Fruit fly (Drosophila melanogaster) whole organism, embryonic: ENCODE data around the gene CG15803.

Source experiments
- Atf-2 ChIP-seq: fragments of 200-800 bp; sonication (Bioruptor generic); optimal IDR thresholded peaks from 2 replicates; lab custom pipeline; 2016; ENCODE audit warnings: missing biosample characterization, missing genetic modification characterization
- Bgb ChIP-seq: fragments of 200-800 bp; sonication (Bioruptor generic); IDR thresholded peaks from 2 replicates; pipeline ENCODE4 v1.3.6; 2022; ENCODE audit warnings: missing biosample characterization, missing genetic modification characterization; ENCODE audit not compliant: partially characterized antibody
- Bteb2 ChIP-seq: fragments of 200-800 bp; sonication (Bioruptor generic); optimal IDR thresholded peaks from 2 replicates; lab custom pipeline; 2016; ENCODE audit warnings: missing biosample characterization, missing genetic modification characterization
- CG10147 ChIP-seq: fragments of 200-800 bp; sonication (Bioruptor generic); optimal IDR thresholded peaks from 2 replicates; lab custom pipeline; 2019; ENCODE audit warnings: missing biosample characterization, mild to moderate bottlenecking, missing genetic modification characterization, moderate library complexity
- CG11398 ChIP-seq: fragments of 200-800 bp; sonication (Bioruptor generic); optimal IDR thresholded peaks from 2 replicates; lab custom pipeline; 2016; ENCODE audit warnings: missing biosample characterization, missing genetic modification characterization
- CG12219 ChIP-seq: fragments of 200-800 bp; sonication (Bioruptor generic); optimal IDR thresholded peaks from 3 replicates; lab custom pipeline; 2018; ENCODE audit warnings: missing biosample characterization, mild to moderate bottlenecking, missing genetic modification characterization
- CG12299 ChIP-seq: fragments of 200-800 bp; sonication (Bioruptor generic); optimal IDR thresholded peaks from 2 replicates; lab custom pipeline; 2018; ENCODE audit warnings: missing biosample characterization, mild to moderate bottlenecking, missing genetic modification characterization
- CG13775 ChIP-seq: fragments of 200-800 bp; sonication (Bioruptor generic); optimal IDR thresholded peaks from 3 replicates; lab custom pipeline; 2017; ENCODE audit warnings: missing biosample characterization, mild to moderate bottlenecking, missing genetic modification characterization
- CG14050 ChIP-seq: fragments of 200-800 bp; sonication (Bioruptor generic); IDR thresholded peaks from 3 replicates; pipeline ENCODE4 v1.3.6; 2022; ENCODE audit warnings: missing biosample characterization, missing genetic modification characterization
- CG17359 ChIP-seq: fragments of 200-800 bp; sonication (Bioruptor generic); optimal IDR thresholded peaks from 3 replicates; lab custom pipeline; 2018; ENCODE audit warnings: missing biosample characterization, mild to moderate bottlenecking, missing genetic modification characterization, moderate library complexity
- CG17912 ChIP-seq: fragments of 200-800 bp; sonication (Bioruptor generic); optimal IDR thresholded peaks from 2 replicates; lab custom pipeline; 2018; ENCODE audit warnings: missing biosample characterization, mild to moderate bottlenecking, missing genetic modification characterization
- CG18476 ChIP-seq: fragments of 200-800 bp; sonication (Bioruptor generic); optimal IDR thresholded peaks from 2 replicates; lab custom pipeline; 2016; ENCODE audit warnings: missing biosample characterization, mild to moderate bottlenecking, missing genetic modification characterization
- CG18599 ChIP-seq: fragments of 200-800 bp; sonication (Bioruptor generic); optimal IDR thresholded peaks from 3 replicates; lab custom pipeline; 2017; ENCODE audit warnings: missing biosample characterization, missing genetic modification characterization, mild to moderate bottlenecking, moderate library complexity, missing genetic modification reagents
- CG30403 ChIP-seq: fragments of 200-800 bp; sonication (Bioruptor generic); optimal IDR thresholded peaks from 3 replicates; lab custom pipeline; 2016; ENCODE audit warnings: missing biosample characterization, missing genetic modification characterization
- CG3995 ChIP-seq: fragments of 200-800 bp; sonication (Bioruptor generic); optimal IDR thresholded peaks from 3 replicates; lab custom pipeline; 2016; ENCODE audit warnings: missing biosample characterization, missing genetic modification characterization
- CG4404 ChIP-seq: fragments of 200-800 bp; sonication (Bioruptor generic); IDR thresholded peaks from 2 replicates; pipeline ENCODE4 v1.3.6; 2022; ENCODE audit warnings: missing biosample characterization, missing genetic modification characterization
- CG6854 ChIP-seq: fragments of 200-800 bp; sonication (Bioruptor generic); optimal IDR thresholded peaks from 3 replicates; lab custom pipeline; 2017; ENCODE audit warnings: missing biosample characterization, mild to moderate bottlenecking, missing genetic modification characterization
- CG7556 ChIP-seq: fragments of 200-800 bp; sonication (Bioruptor generic); optimal IDR thresholded peaks from 2 replicates; lab custom pipeline; 2017; ENCODE audit warnings: missing biosample characterization, mild to moderate bottlenecking, missing genetic modification characterization
- CG7963 ChIP-seq: fragments of 200-800 bp; sonication (Bioruptor generic); IDR thresholded peaks from 3 replicates; pipeline ENCODE4 v1.3.6; 2022; ENCODE audit warnings: missing biosample characterization, missing genetic modification characterization; ENCODE audit not compliant: partially characterized antibody
- CG7987 ChIP-seq: fragments of 200-800 bp; sonication (Bioruptor generic); optimal IDR thresholded peaks from 2 replicates; lab custom pipeline; 2018; ENCODE audit warnings: missing biosample characterization, mild to moderate bottlenecking, missing genetic modification characterization, moderate library complexity
- CG9817 ChIP-seq: fragments of 200-800 bp; sonication (Bioruptor generic); optimal IDR thresholded peaks from 2 replicates; lab custom pipeline; 2018; ENCODE audit warnings: missing biosample characterization, mild to moderate bottlenecking, missing genetic modification characterization, moderate library complexity
- Deaf1 ChIP-seq: fragments of 200-800 bp; optimal IDR thresholded peaks from 3 replicates; lab custom pipeline; 2019; ENCODE audit warnings: missing biosample characterization, mild to moderate bottlenecking, missing genetic modification characterization, moderate library complexity
- Dip3 ChIP-seq: fragments of 200-800 bp; sonication (Bioruptor generic); optimal IDR thresholded peaks from 3 replicates; lab custom pipeline; 2016; ENCODE audit warnings: missing biosample characterization, missing genetic modification characterization
- Doc2 ChIP-seq: fragments of 200-800 bp; sonication (Bioruptor generic); IDR thresholded peaks from 2 replicates; pipeline ENCODE4 v1.3.6; 2022; ENCODE audit warnings: missing biosample characterization, missing genetic modification characterization
- Elba2 ChIP-seq: fragments of 200-800 bp; sonication (Bioruptor generic); optimal IDR thresholded peaks from 3 replicates; lab custom pipeline; 2016; ENCODE audit warnings: missing biosample characterization, missing genetic modification characterization
- Gsc ChIP-seq: fragments of 200-800 bp; sonication (Bioruptor generic); IDR thresholded peaks from 2 replicates; pipeline ENCODE4 v1.3.6; 2022; ENCODE audit warnings: missing biosample characterization, missing genetic modification characterization
- MBD-R2 ChIP-seq: fragments of 200-800 bp; sonication (Bioruptor generic); IDR thresholded peaks from 2 replicates; pipeline ENCODE4 v1.3.6; 2022; ENCODE audit warnings: missing biosample characterization, missing genetic modification characterization
- Neu2 ChIP-seq: fragments of 200-800 bp; sonication (Bioruptor generic); optimal IDR thresholded peaks from 3 replicates; lab custom pipeline; 2016; ENCODE audit warnings: missing biosample characterization, missing genetic modification characterization, borderline replicate concordance
- Rfx ChIP-seq: fragments of 200-800 bp; sonication (Bioruptor generic); IDR thresholded peaks from 2 replicates; pipeline ENCODE4 v1.3.6; 2022; ENCODE audit warnings: missing biosample characterization, missing genetic modification characterization
- Sox100B ChIP-seq: fragments of 200-800 bp; sonication (Bioruptor generic); optimal IDR thresholded peaks from 3 replicates; lab custom pipeline; 2018; ENCODE audit warnings: missing biosample characterization, mild to moderate bottlenecking, missing genetic modification characterization
- Xbp1 ChIP-seq: fragments of 200-800 bp; sonication (Bioruptor generic); optimal IDR thresholded peaks from 3 replicates; lab custom pipeline; 2016; ENCODE audit warnings: missing biosample characterization, mild to moderate bottlenecking, missing genetic modification characterization
- crp ChIP-seq, 2 experiments: fragments of 200-800 bp; sonication (Bioruptor generic); optimal IDR thresholded peaks; 2 replicates in 1 of 2; 3 replicates in 1 of 2; lab custom pipeline; 2017; ENCODE audit warnings: missing biosample characterization in 2 of 2, missing genetic modification characterization in 2 of 2, mild to moderate bottlenecking in 1 of 2, moderate library complexity in 1 of 2
- dmrt11E ChIP-seq: fragments of 200-800 bp; sonication (Bioruptor generic); optimal IDR thresholded peaks from 3 replicates; lab custom pipeline; 2018; ENCODE audit warnings: missing biosample characterization, mild to moderate bottlenecking, missing genetic modification characterization, moderate library complexity
- ems ChIP-seq: fragments of 200-800 bp; sonication (Bioruptor generic); optimal IDR thresholded peaks from 3 replicates; lab custom pipeline; 2016; ENCODE audit warnings: missing biosample characterization, missing genetic modification characterization
- fd102C ChIP-seq: fragments of 200-800 bp; sonication (Bioruptor generic); optimal IDR thresholded peaks from 2 replicates; lab custom pipeline; 2018; ENCODE audit warnings: missing biosample characterization, mild to moderate bottlenecking, missing genetic modification characterization, moderate library complexity
- ftz-f1 ChIP-seq: fragments of 200-800 bp; sonication (Bioruptor generic); optimal IDR thresholded peaks from 2 replicates; lab custom pipeline; 2016; ENCODE audit warnings: missing biosample characterization, missing genetic modification characterization
- her ChIP-seq: fragments of 200-800 bp; sonication (Bioruptor generic); optimal IDR thresholded peaks from 2 replicates; lab custom pipeline; 2016; ENCODE audit warnings: missing biosample characterization, missing genetic modification characterization
- hth ChIP-seq: fragments of >200 bp; optimal IDR thresholded peaks from 2 replicates; lab custom pipeline; 2017; ENCODE audit warnings: inconsistent platforms
- kay ChIP-seq: fragments of 200-800 bp; sonication (Bioruptor generic); optimal IDR thresholded peaks from 2 replicates; lab custom pipeline; 2016; ENCODE audit warnings: missing biosample characterization, missing genetic modification characterization
- luna ChIP-seq: fragments of 200-800 bp; sonication (Bioruptor generic); optimal IDR thresholded peaks from 2 replicates; lab custom pipeline; 2016; ENCODE audit warnings: missing biosample characterization, missing genetic modification characterization
- peb ChIP-seq: fragments of 200-800 bp; sonication (Bioruptor generic); IDR thresholded peaks from 2 replicates; pipeline ENCODE4 v1.3.6; 2022; ENCODE audit warnings: missing biosample characterization, missing genetic modification characterization
- prd ChIP-seq, 3 experiments: fragments of >200 bp in 2 of 3; fragments of 200-800 bp in 1 of 3; sonication (Bioruptor generic) in 1 of 3; optimal IDR thresholded peaks in 2 of 3; IDR thresholded peaks in 1 of 3; 2 replicates in 2 of 3; 3 replicates in 1 of 3; pipeline versions ENCODE4 v1.3.6 to Lab custom; 2017 to 2022; ENCODE audit warnings: missing biosample characterization in 1 of 3, missing genetic modification characterization in 1 of 3
- ssp ChIP-seq: fragments of 200-800 bp; sonication (Bioruptor generic); IDR thresholded peaks from 2 replicates; pipeline ENCODE4 v1.3.6; 2022; ENCODE audit warnings: missing biosample characterization, missing genetic modification characterization
- sug ChIP-seq: fragments of 200-800 bp; optimal IDR thresholded peaks from 2 replicates; lab custom pipeline; 2019; ENCODE audit warnings: missing biosample characterization, mild to moderate bottlenecking, missing genetic modification characterization, moderate library complexity
- tna ChIP-seq: fragments of 200-800 bp; sonication (Bioruptor generic); IDR thresholded peaks from 2 replicates; pipeline ENCODE4 v1.3.6; 2022; ENCODE audit warnings: missing biosample characterization, missing genetic modification characterization; ENCODE audit not compliant: partially characterized antibody
- trh ChIP-seq: fragments of 200-800 bp; sonication (Bioruptor generic); optimal IDR thresholded peaks from 2 replicates; lab custom pipeline; 2016; ENCODE audit warnings: missing biosample characterization, missing genetic modification characterization
- twi ChIP-seq: fragments of 200-800 bp; optimal IDR thresholded peaks from 2 replicates; lab custom pipeline; 2019; ENCODE audit warnings: missing biosample characterization, mild to moderate bottlenecking, missing genetic modification characterization, moderate library complexity
- vvl ChIP-seq: fragments of 200-800 bp; sonication (Bioruptor generic); IDR thresholded peaks from 2 replicates; pipeline ENCODE4 v1.3.6; 2022; ENCODE audit warnings: missing biosample characterization, missing genetic modification characterization
- zf30C ChIP-seq: fragments of 200-800 bp; sonication (Bioruptor generic); optimal IDR thresholded peaks from 3 replicates; lab custom pipeline; 2018; ENCODE audit warnings: missing biosample characterization, mild to moderate bottlenecking, missing genetic modification characterization
- zfh1 ChIP-seq: fragments of 200-800 bp; sonication (Bioruptor generic); IDR thresholded peaks from 3 replicates; pipeline ENCODE4 v1.3.6; 2022; ENCODE audit warnings: missing biosample characterization, missing genetic modification characterization

CG15803 gene

DNA sequence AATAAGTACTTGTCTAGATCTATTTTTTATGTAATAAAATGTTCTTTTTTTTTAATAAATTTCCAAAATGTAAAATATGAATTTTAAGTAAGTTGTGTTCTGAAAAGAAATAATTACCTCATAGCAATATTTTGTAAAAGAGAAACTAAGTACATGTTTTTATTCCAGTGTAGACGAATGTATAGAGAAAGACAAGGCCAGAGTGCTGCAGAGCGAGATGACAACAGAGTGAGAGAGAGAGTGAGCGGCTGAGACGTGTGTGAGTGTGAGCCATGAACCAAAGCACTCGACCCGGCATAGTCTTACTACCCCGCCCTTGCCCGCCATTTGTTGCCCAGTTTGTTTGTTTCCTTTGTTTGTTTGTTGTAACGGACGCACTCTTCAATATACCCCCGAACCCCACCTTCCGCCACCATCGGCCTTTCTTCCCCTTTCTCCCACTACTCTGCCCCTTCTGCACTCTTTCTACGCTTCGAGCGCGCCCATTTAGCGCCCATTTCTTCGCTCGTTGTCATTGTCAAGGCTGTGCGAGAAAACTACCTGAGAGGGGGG, 49.1 kb downstream of the CG15803 start (continued):
- TF ChIP-seq Dip3 (GFP tag; lab: Kevin White, UChicago), result peak; percentile 46
- TF ChIP-seq MBD-R2 (GFP tag; lab: Robert Waterston, UW), result peak; percentile 56; the same call in 1 of the 2 replicates
- TF ChIP-seq Bgb (GFP tag; lab: Robert Waterston, UW), result peak; percentile 62; the same call in 1 of the 2 replicates
- no peak for TF ChIP-seq ems
- peak; percentile 81 for TF ChIP-seq vvl
- TF ChIP-seq CG17912 (GFP tag; lab: Kevin White, UChicago), result no peak
- peak; percentile 15 for TF ChIP-seq CG6854 (GFP tag; lab: Kevin White, UChicago)
- no peak for TF ChIP-seq CG14050
- TF ChIP-seq CG30403 (GFP tag; lab: Kevin White, UChicago), result peak; percentile 66
- peak; percentile 76 for TF ChIP-seq Sox100B (GFP tag; lab: Kevin White, UChicago)
- TF ChIP-seq CG10147 (GFP tag; lab: Kevin White, UChicago), result peak; percentile 24
- no peak for TF ChIP-seq fd102C (GFP tag; lab: Kevin White, UChicago)
- TF ChIP-seq Xbp1, result peak; percentile 1
- no peak for TF ChIP-seq Bteb2 (GFP tag; lab: Kevin White, UChicago)
- TF ChIP-seq zfh1, result peak; percentile 80
- TF ChIP-seq peb (GFP tag; lab: Robert Waterston, UW), result no peak
- no peak for TF ChIP-seq Doc2
- no peak for TF ChIP-seq kay
- peak; percentile 93 for TF ChIP-seq CG7556 (GFP tag; lab: Kevin White, UChicago)
- no peak for TF ChIP-seq Gsc
- TF ChIP-seq hth, result no peak
- peak; percentile 77 for TF ChIP-seq CG7987 (GFP tag; lab: Kevin White, UChicago)
- no peak for TF ChIP-seq crp (GFP tag; optimal IDR thresholded peaks at IDR 0.05; lab: Kevin White, UChicago)
- peak; percentile 74 for TF ChIP-seq CG18599 (GFP tag; lab: Kevin White, UChicago)
- peak; percentile 52 for TF ChIP-seq CG17359 (tag; lab: Kevin White, UChicago)
- TF ChIP-seq CG3995 (GFP tag; lab: Kevin White, UChicago), result no peak
- 0 out of 2 replicates have a peak, but pooled peaks have one; percentile 36 for TF ChIP-seq tna (GFP tag; lab: Robert Waterston, UW)
- peak; percentile 83 for TF ChIP-seq ftz-f1
- peak; percentile 47 for TF ChIP-seq her
- no peak for TF ChIP-seq prd (optimal IDR thresholded peaks at IDR 0.05; lab: Kevin White, UChicago)
- no peak; the same call in 1 of the 3 replicates for TF ChIP-seq prd (GFP tag; IDR thresholded peaks at IDR 0.05; lab: Robert Waterston, UW)
- TF ChIP-seq CG9817 (tag; lab: Kevin White, UChicago), result no peak
- TF ChIP-seq CG11398 (GFP tag; lab: Kevin White, UChicago), result no peak
- TF ChIP-seq sug (tag; lab: Kevin White, UChicago), result peak; percentile 23
- no peak for TF ChIP-seq Elba2
- no peak for TF ChIP-seq CG4404 (GFP tag; lab: Robert Waterston, UW)
- peak; percentile 50 for TF ChIP-seq CG13775 (GFP tag; lab: Kevin White, UChicago)
- TF ChIP-seq CG18476 (GFP tag; lab: Kevin White, UChicago), result peak; percentile 3
- TF ChIP-seq trh (GFP tag; lab: Kevin White, UChicago), result peak; percentile 28
- peak; percentile 21 for TF ChIP-seq Deaf1
- TF ChIP-seq zf30C, result peak; percentile 69
- no peak for TF ChIP-seq luna (GFP tag; lab: Kevin White, UChicago)
- no peak for TF ChIP-seq ssp (GFP tag; lab: Robert Waterston, UW)
- TF ChIP-seq CG12219 (GFP tag; lab: Kevin White, UChicago), result peak; percentile 43
- TF ChIP-seq Neu2 (GFP tag; lab: Kevin White, UChicago), result no peak
- peak; percentile 17 for TF ChIP-seq twi
- TF ChIP-seq Rfx (GFP tag; lab: Robert Waterston, UW), result no peak; the same call in 1 of the 2 replicates
- no peak for TF ChIP-seq CG7963 (GFP tag; lab: Robert Waterston, UW)
- TF ChIP-seq CG12299 (tag; lab: Kevin White, UChicago), result no peak
- TF ChIP-seq Atf-2 (GFP tag; lab: Kevin White, UChicago), result no peak
- TF ChIP-seq dmrt11E (tag; lab: Kevin White, UChicago), result peak; percentile 72
